Worm (Caenorhabditis elegans): ENCODE data around the gene Y37E11AL.3.

ce11 chrIV:3666543-3666942, 28.2 kb upstream of the Y37E11AL.3 start:
- TF ChIP-seq W03F9.2 (tag; optimal IDR thresholded peaks at IDR 0.05): no peak
- no peak for TF ChIP-seq dao-5 (tag; optimal IDR thresholded peaks at IDR 0.05)
- no peak for TF ChIP-seq him-1 (tag; optimal IDR thresholded peaks at IDR 0.05)

Measured in whole organism, L4/young adult.